Worm (Caenorhabditis elegans) whole organism, L3 larva: Measurements from ENCODE around the gene Y9C2UA.1.

Experiments
- ama-1 ChIP-seq: fragments of 150-350 bp; optimal IDR thresholded peaks from 2 replicates; lab custom pipeline; 2018
- ceh-16 ChIP-seq: sonication (generic microtip); optimal IDR thresholded peaks from 2 replicates; lab custom pipeline; 2017; ENCODE audit warnings: missing biosample characterization, missing genetic modification characterization
- ceh-28 ChIP-seq: fragments of 150-350 bp; optimal IDR thresholded peaks from 2 replicates; lab custom pipeline; 2014; ENCODE audit warnings: missing biosample characterization, missing genetic modification reagents, missing genetic modification characterization
- egl-5 ChIP-seq: fragments of 150-350 bp; optimal IDR thresholded peaks from 2 replicates; lab custom pipeline; 2017; ENCODE audit warnings: missing biosample characterization, missing genetic modification reagents, missing genetic modification characterization, inconsistent platforms
- eor-1 ChIP-seq, 2 experiments: fragments of 150-350 bp; optimal IDR thresholded peaks; 2 replicates each; lab custom pipeline; 2014 to 2018; ENCODE audit warnings: missing biosample characterization in 2 of 2, missing genetic modification characterization in 2 of 2
- fos-1 ChIP-seq: fragments of 150-350 bp; optimal IDR thresholded peaks from 2 replicates; lab custom pipeline; 2014; ENCODE audit warnings: missing biosample characterization, missing genetic modification characterization
- lin-15B ChIP-seq: fragments of 150-350 bp; optimal IDR thresholded peaks from 2 replicates; lab custom pipeline; 2014; ENCODE audit warnings: missing biosample characterization, missing genetic modification characterization
- nfya-1 ChIP-seq: sonication (generic microtip); optimal IDR thresholded peaks from 2 replicates; lab custom pipeline; 2017; ENCODE audit warnings: missing genetic modification characterization, mild to moderate bottlenecking, missing compliant biosample characterization, antibody characterized with exemption, moderate library complexity; ENCODE audit not compliant: insufficient read depth
- nhr-11 ChIP-seq: fragments of 150-350 bp; optimal IDR thresholded peaks from 2 replicates; lab custom pipeline; 2014; ENCODE audit warnings: missing biosample characterization, missing genetic modification characterization
- nhr-12 ChIP-seq: fragments of 150-350 bp; optimal IDR thresholded peaks from 2 replicates; lab custom pipeline; 2014; ENCODE audit warnings: missing biosample characterization, missing genetic modification characterization
- nhr-237 ChIP-seq: fragments of 150-350 bp; optimal IDR thresholded peaks from 2 replicates; lab custom pipeline; 2014; ENCODE audit warnings: missing biosample characterization, missing genetic modification characterization
- nhr-76 ChIP-seq: fragments of 150-350 bp; sonication (generic microtip); optimal IDR thresholded peaks from 5 replicates; lab custom pipeline; 2014; ENCODE audit warnings: missing biosample characterization, missing genetic modification characterization
- pqm-1 ChIP-seq: fragments of 150-350 bp; optimal IDR thresholded peaks from 2 replicates; lab custom pipeline; 2017; ENCODE audit warnings: missing biosample characterization, missing genetic modification characterization, inconsistent platforms
- snpc-4 ChIP-seq: fragments of 150-350 bp; optimal IDR thresholded peaks from 2 replicates; lab custom pipeline; 2014; ENCODE audit warnings: missing biosample characterization, missing genetic modification characterization

DNA sequence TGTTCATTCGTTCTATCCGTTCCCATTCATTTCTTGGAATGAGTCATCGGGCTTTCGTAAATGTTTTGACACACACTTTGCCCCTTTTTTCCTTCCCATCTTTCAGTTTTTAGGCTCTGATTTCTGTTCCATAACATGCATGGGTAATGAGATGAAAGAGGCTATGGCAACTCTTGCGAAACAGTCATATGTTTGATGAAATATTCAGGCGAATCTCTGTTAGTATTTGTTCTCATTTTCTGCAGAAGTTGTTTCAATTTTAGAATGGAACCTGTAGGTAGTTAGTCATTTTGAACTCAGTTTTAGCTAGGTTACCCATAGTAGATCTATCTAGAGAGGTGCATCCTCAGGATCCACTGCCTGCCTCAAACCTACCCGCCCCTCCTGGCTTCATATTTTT lies 24.5 kb upstream of the Y9C2UA.1 start:
- TF ChIP-seq nhr-12 (tag; lab: Kevin White, UChicago) = no peak
- TF ChIP-seq egl-5 (tag; lab: Kevin White, UChicago) = no peak
- no peak for TF ChIP-seq nfya-1
- TF ChIP-seq nhr-237 = no peak
- TF ChIP-seq fos-1 (tag; lab: Kevin White, UChicago) = no peak
- TF ChIP-seq ama-1 (lab: Kevin White, UChicago) = no peak
- no peak for TF ChIP-seq lin-15B
- TF ChIP-seq eor-1 (tag; optimal IDR thresholded peaks at IDR 0.05; lab: Kevin White, UChicago) = no peak
- TF ChIP-seq nhr-11 = no peak
- no peak for TF ChIP-seq ceh-16 (tag; lab: Kevin White, UChicago)
- no peak for TF ChIP-seq ceh-28 (tag; lab: Kevin White, UChicago)
- no peak for TF ChIP-seq nhr-76
- no peak for TF ChIP-seq pqm-1 (tag; lab: Kevin White, UChicago)
- TF ChIP-seq snpc-4 (tag; lab: Kevin White, UChicago) = no peak
